Fruit fly (Drosophila melanogaster) whole organism, embryonic: ENCODE results near the gene Dhc64C.

Experiments
- CG10462 ChIP-seq: fragments of 200-800 bp; sonication (Bioruptor generic); optimal IDR thresholded peaks from 2 replicates; lab custom pipeline; 2016; ENCODE audit warnings: missing biosample characterization, missing genetic modification characterization
- CG11504 ChIP-seq: fragments of 200-800 bp; sonication (Bioruptor generic); optimal IDR thresholded peaks from 3 replicates; lab custom pipeline; 2019; ENCODE audit warnings: missing biosample characterization, mild to moderate bottlenecking, missing genetic modification characterization, moderate library complexity
- CG14014 ChIP-seq: fragments of 200-800 bp; sonication (Bioruptor generic); IDR thresholded peaks from 2 replicates; pipeline ENCODE4 v1.3.6; 2022; ENCODE audit warnings: missing biosample characterization, missing genetic modification characterization
- CG17328 ChIP-seq: fragments of 200-800 bp; sonication (Bioruptor generic); IDR thresholded peaks from 2 replicates; pipeline ENCODE4 v1.3.6; 2022; ENCODE audit warnings: missing biosample characterization, missing genetic modification characterization
- CG18599 ChIP-seq: fragments of 200-800 bp; sonication (Bioruptor generic); optimal IDR thresholded peaks from 3 replicates; lab custom pipeline; 2017; ENCODE audit warnings: missing biosample characterization, missing genetic modification characterization, mild to moderate bottlenecking, moderate library complexity, missing genetic modification reagents
- CG2120 ChIP-seq: fragments of 200-800 bp; sonication (Bioruptor generic); optimal IDR thresholded peaks from 3 replicates; lab custom pipeline; 2016; ENCODE audit warnings: missing biosample characterization, missing genetic modification characterization
- CG2678 ChIP-seq: fragments of 200-800 bp; sonication (Bioruptor generic); optimal IDR thresholded peaks from 3 replicates; lab custom pipeline; 2019; ENCODE audit warnings: missing biosample characterization, mild to moderate bottlenecking, missing genetic modification characterization, moderate library complexity
- CG32532 ChIP-seq: fragments of 200-800 bp; sonication (Bioruptor generic); IDR thresholded peaks from 2 replicates; pipeline ENCODE4 v1.3.6; 2022; ENCODE audit warnings: missing biosample characterization, missing genetic modification characterization
- CG33213 ChIP-seq: fragments of 200-800 bp; sonication (Bioruptor generic); optimal IDR thresholded peaks from 3 replicates; lab custom pipeline; 2016; ENCODE audit warnings: missing biosample characterization, missing genetic modification characterization
- CG3838 ChIP-seq: fragments of 200-800 bp; sonication (Bioruptor generic); optimal IDR thresholded peaks from 3 replicates; lab custom pipeline; 2016; ENCODE audit warnings: missing biosample characterization, missing genetic modification characterization
- CG42726 ChIP-seq: fragments of 200-800 bp; sonication (Bioruptor generic); IDR thresholded peaks from 2 replicates; pipeline ENCODE4 v1.3.6; 2022; ENCODE audit warnings: missing biosample characterization, missing genetic modification characterization; ENCODE audit not compliant: partially characterized antibody
- CG8765 ChIP-seq: fragments of 200-800 bp; sonication (Bioruptor generic); IDR thresholded peaks from 2 replicates; pipeline ENCODE4 v1.3.6; 2022; ENCODE audit warnings: missing biosample characterization, missing genetic modification characterization
- CG9932 ChIP-seq: fragments of 200-800 bp; sonication (Bioruptor generic); IDR thresholded peaks from 2 replicates; pipeline ENCODE4 v1.3.6; 2022; ENCODE audit warnings: missing biosample characterization, missing genetic modification characterization
- CoRest ChIP-seq: fragments of 200-800 bp; sonication (Bioruptor generic); optimal IDR thresholded peaks from 3 replicates; lab custom pipeline; 2018; ENCODE audit warnings: missing biosample characterization, mild to moderate bottlenecking, missing genetic modification characterization, moderate library complexity
- Dbx ChIP-seq: fragments of 200-800 bp; sonication (Bioruptor generic); IDR thresholded peaks from 3 replicates; pipeline ENCODE4 v1.3.6; 2022; ENCODE audit warnings: missing biosample characterization, missing genetic modification characterization
- Fer2 ChIP-seq: fragments of 200-800 bp; sonication (Bioruptor generic); optimal IDR thresholded peaks from 2 replicates; lab custom pipeline; 2018; ENCODE audit warnings: missing biosample characterization, mild to moderate bottlenecking, missing genetic modification characterization, moderate library complexity
- Gug ChIP-seq: fragments of 200-800 bp; sonication (Bioruptor generic); IDR thresholded peaks from 4 replicates; pipeline ENCODE4 v1.3.6; 2022; ENCODE audit warnings: missing biosample characterization, missing genetic modification characterization
- H2.0 ChIP-seq: fragments of 200-800 bp; sonication (Bioruptor generic); IDR thresholded peaks from 2 replicates; pipeline ENCODE4 v1.3.6; 2022; ENCODE audit warnings: missing biosample characterization, missing genetic modification characterization
- Hey ChIP-seq: fragments of 200-800 bp; sonication (Bioruptor generic); optimal IDR thresholded peaks from 3 replicates; lab custom pipeline; 2018; ENCODE audit warnings: missing biosample characterization, mild to moderate bottlenecking, missing genetic modification characterization
- HmgD ChIP-seq: fragments of 200-800 bp; sonication (Bioruptor generic); optimal IDR thresholded peaks from 3 replicates; lab custom pipeline; 2016; ENCODE audit warnings: missing biosample characterization, missing genetic modification characterization
- Hmr ChIP-seq: fragments of 200-800 bp; sonication (Bioruptor generic); optimal IDR thresholded peaks from 3 replicates; lab custom pipeline; 2017; ENCODE audit warnings: mild to moderate bottlenecking, missing biosample characterization, missing genetic modification reagents, missing genetic modification characterization
- Hr51 ChIP-seq, 2 experiments: fragments of 200-800 bp; sonication (Bioruptor generic); optimal IDR thresholded peaks; 2 replicates in 1 of 2; 3 replicates in 1 of 2; lab custom pipeline; 2016 to 2018; ENCODE audit warnings: missing biosample characterization in 2 of 2, missing genetic modification characterization in 2 of 2, mild to moderate bottlenecking in 1 of 2, moderate library complexity in 1 of 2
- Med ChIP-seq: fragments of 200-800 bp; sonication (Bioruptor generic); peaks from one replicate; lab custom pipeline; 2016; ENCODE audit warnings: missing biosample characterization, missing genetic modification characterization, mild to moderate bottlenecking, inconsistent platforms, moderate library complexity
- NFAT ChIP-seq: fragments of 200-800 bp; sonication (Bioruptor generic); IDR thresholded peaks from 2 replicates; pipeline ENCODE4 v1.3.6; 2022; ENCODE audit warnings: missing biosample characterization, missing genetic modification characterization
- Nf-YB ChIP-seq: fragments of 200-800 bp; sonication (Bioruptor generic); optimal IDR thresholded peaks from 3 replicates; lab custom pipeline; 2019; ENCODE audit warnings: missing biosample characterization, mild to moderate bottlenecking, missing genetic modification characterization, moderate library complexity
- Nf-YC ChIP-seq: fragments of 200-800 bp; optimal IDR thresholded peaks from 3 replicates; lab custom pipeline; 2019; ENCODE audit warnings: missing biosample characterization, mild to moderate bottlenecking, missing genetic modification characterization, moderate library complexity
- Side ChIP-seq: fragments of 200-800 bp; sonication (Bioruptor generic); optimal IDR thresholded peaks from 2 replicates; lab custom pipeline; 2016; ENCODE audit warnings: missing biosample characterization, missing genetic modification characterization
- Sry-β ChIP-seq: fragments of 200-800 bp; sonication (Bioruptor generic); optimal IDR thresholded peaks from 2 replicates; lab custom pipeline; 2018; ENCODE audit warnings: missing biosample characterization, mild to moderate bottlenecking, missing genetic modification characterization, moderate library complexity
- Xrp1 ChIP-seq: fragments of 200-800 bp; sonication (Bioruptor generic); IDR thresholded peaks from 2 replicates; pipeline ENCODE4 v1.3.6; 2022; ENCODE audit warnings: missing biosample characterization, missing genetic modification characterization
- abd-A ChIP-seq: fragments of 200-800 bp; sonication (Bioruptor generic); optimal IDR thresholded peaks from 3 replicates; lab custom pipeline; 2019; ENCODE audit warnings: missing biosample characterization, mild to moderate bottlenecking, missing genetic modification characterization, moderate library complexity
- aop ChIP-seq: fragments of 200-800 bp; sonication (Bioruptor generic); IDR thresholded peaks from 2 replicates; pipeline ENCODE4 v1.3.6; 2022; ENCODE audit warnings: missing biosample characterization, missing genetic modification characterization
- ap ChIP-seq: fragments of 200-800 bp; sonication (Bioruptor generic); IDR thresholded peaks from 2 replicates; pipeline ENCODE4 v1.3.6; 2022; ENCODE audit warnings: missing biosample characterization, missing genetic modification characterization
- ems ChIP-seq: fragments of 200-800 bp; sonication (Bioruptor generic); optimal IDR thresholded peaks from 3 replicates; lab custom pipeline; 2016; ENCODE audit warnings: missing biosample characterization, missing genetic modification characterization
- eve ChIP-seq, 2 experiments: fragments of >200 bp; optimal IDR thresholded peaks; 2 replicates each; lab custom pipeline; 2017; ENCODE audit warnings: missing biosample characterization in 2 of 2, missing genetic modification characterization in 2 of 2
- gem ChIP-seq: fragments of 200-800 bp; sonication (Bioruptor generic); optimal IDR thresholded peaks from 2 replicates; lab custom pipeline; 2019; ENCODE audit warnings: missing biosample characterization, mild to moderate bottlenecking, missing genetic modification characterization, moderate library complexity
- ind ChIP-seq: fragments of 200-800 bp; sonication (Bioruptor generic); optimal IDR thresholded peaks from 3 replicates; lab custom pipeline; 2016; ENCODE audit warnings: missing biosample characterization, missing genetic modification characterization
- klu ChIP-seq: fragments of 200-800 bp; sonication (Bioruptor generic); IDR thresholded peaks from 2 replicates; pipeline ENCODE4 v1.3.6; 2022; ENCODE audit warnings: missing biosample characterization, missing genetic modification characterization
- lab ChIP-seq: fragments of 200-800 bp; sonication (Bioruptor generic); optimal IDR thresholded peaks from 3 replicates; lab custom pipeline; 2017; ENCODE audit warnings: missing biosample characterization, missing genetic modification characterization, mild to moderate bottlenecking, moderate library complexity, missing genetic modification reagents
- lov ChIP-seq, 2 experiments: fragments of 200-800 bp in 1 of 2; fragments of >200 bp in 1 of 2; sonication (Bioruptor generic) in 1 of 2; IDR thresholded peaks in 1 of 2; optimal IDR thresholded peaks in 1 of 2; 2 replicates in 1 of 2; 3 replicates in 1 of 2; pipeline versions ENCODE4 v1.3.6 to Lab custom; 2017 to 2022; ENCODE audit warnings: missing biosample characterization in 1 of 2, missing genetic modification characterization in 1 of 2
- nerfin-1 ChIP-seq: fragments of 200-800 bp; sonication (Bioruptor generic); optimal IDR thresholded peaks from 3 replicates; lab custom pipeline; 2019; ENCODE audit warnings: missing biosample characterization, mild to moderate bottlenecking, missing genetic modification characterization, moderate library complexity
- oc ChIP-seq: fragments of 200-800 bp; sonication (Bioruptor generic); optimal IDR thresholded peaks from 2 replicates; lab custom pipeline; 2018; ENCODE audit warnings: missing biosample characterization, mild to moderate bottlenecking, missing genetic modification characterization, moderate library complexity
- row ChIP-seq: fragments of 200-800 bp; sonication (Bioruptor generic); IDR thresholded peaks from 3 replicates; pipeline ENCODE4 v1.3.6; 2022; ENCODE audit warnings: missing biosample characterization, missing genetic modification characterization
- sens ChIP-seq: fragments of 200-800 bp; sonication (Bioruptor generic); peaks from one replicate; lab custom pipeline; 2016; ENCODE audit warnings: missing biosample characterization, missing genetic modification characterization
- sens-2 ChIP-seq: fragments of 200-800 bp; sonication (Bioruptor generic); IDR thresholded peaks from 2 replicates; pipeline ENCODE4 v1.3.6; 2022; ENCODE audit warnings: missing biosample characterization, missing genetic modification characterization
- slbo ChIP-seq: fragments of 200-800 bp; sonication (Bioruptor generic); IDR thresholded peaks from 2 replicates; pipeline ENCODE4 v1.3.6; 2022; ENCODE audit warnings: missing biosample characterization, missing genetic modification characterization
- sqz ChIP-seq: fragments of 200-800 bp; sonication (Bioruptor generic); optimal IDR thresholded peaks from 3 replicates; lab custom pipeline; 2018; ENCODE audit warnings: missing biosample characterization, mild to moderate bottlenecking, missing genetic modification characterization
- ttk ChIP-seq: fragments of 200-800 bp; sonication (Bioruptor generic); IDR thresholded peaks from 2 replicates; pipeline ENCODE4 v2.1.2; 2022; ENCODE audit warnings: missing biosample characterization, missing genetic modification characterization

Gene Dhc64C

dm6 chr3L:4844792-4845191, 19.3 kb upstream of the Dhc64C start (continued):
- TF ChIP-seq Hr51 (GFP tag; optimal IDR thresholded peaks at IDR 0.05; lab: Kevin White, UChicago) (peak in 1 of 2 experiments; percentile 11), Dbx (GFP tag; lab: Robert Waterston, UW) (0 out of 3 replicates have a peak, but pooled peaks have one; percentile 14), CG11504 (peak; percentile 14), CG9932 (peak; percentile 9; the same call in 1 of the 2 replicates), Hmr (GFP tag; lab: Kevin White, UChicago) (peak; percentile 23), sens (peak; percentile 30), lab (GFP tag; lab: Kevin White, UChicago) (peak; percentile 28), ems (no peak), abd-A (tag; lab: Kevin White, UChicago) (peak; percentile 25), aop (GFP tag; lab: Robert Waterston, UW) (no peak), eve (GFP tag; optimal IDR thresholded peaks at IDR 0.05; lab: Kevin White, UChicago) (peak in 1 of 2 experiments; percentile 11), CG42726 (GFP tag; lab: Robert Waterston, UW) (no peak), Gug (GFP tag; lab: Robert Waterston, UW) (0 out of 4 replicates have a peak, but pooled peaks have one; percentile 11), Med (GFP tag; lab: Kevin White, UChicago) (peak; percentile 64), CG18599 (peak; percentile 58), slbo (GFP tag; lab: Robert Waterston, UW) (peak; percentile 16; the same call in 1 of the 2 replicates), row (peak; percentile 41; the same call in 2 of the 3 replicates), CG32532 (GFP tag; lab: Robert Waterston, UW) (0 out of 2 replicates have a peak, but pooled peaks have one; percentile 5), CG14014 (GFP tag; lab: Robert Waterston, UW) (0 out of 2 replicates have a peak, but pooled peaks have one; percentile 19), gem (tag; lab: Kevin White, UChicago) (peak; percentile 20), H2.0 (GFP tag; lab: Robert Waterston, UW) (no peak), Fer2 (no peak), CG2678 (tag; lab: Kevin White, UChicago) (peak; percentile 23), CG33213 (GFP tag; lab: Kevin White, UChicago) (no peak)

dm6 chr3L:4843428-4843827, 17.9 kb upstream of the Dhc64C start:
- TF ChIP-seq Hey, result peak; percentile 52
- TF ChIP-seq oc (tag; lab: Kevin White, UChicago), result no peak
- TF ChIP-seq nerfin-1 (tag; lab: Kevin White, UChicago), result no peak
- no peak for TF ChIP-seq CG17328 (GFP tag; lab: Robert Waterston, UW)
- TF ChIP-seq NFAT (GFP tag; lab: Robert Waterston, UW), result 0 out of 2 replicates have a peak, but pooled peaks have one; percentile 19
- TF ChIP-seq ind, result no peak
- no peak for TF ChIP-seq Xrp1 (GFP tag; lab: Robert Waterston, UW)
- TF ChIP-seq klu (GFP tag; lab: Robert Waterston, UW), result no peak
- peak; percentile 84 for TF ChIP-seq Nf-YB (GFP tag; lab: Kevin White, UChicago)
- TF ChIP-seq ttk (GFP tag; lab: Robert Waterston, UW), result no peak
- 0 out of 2 replicates have a peak, but pooled peaks have one; percentile 28 for TF ChIP-seq CG8765 (GFP tag; lab: Robert Waterston, UW)
- TF ChIP-seq sens-2 (GFP tag; lab: Robert Waterston, UW), result no peak
- no peak for TF ChIP-seq lov (optimal IDR thresholded peaks at IDR 0.05; lab: Kevin White, UChicago)
- TF ChIP-seq lov (GFP tag; IDR thresholded peaks at IDR 0.05; lab: Robert Waterston, UW), result no peak
- TF ChIP-seq CG3838 (GFP tag; lab: Kevin White, UChicago), result no peak
- TF ChIP-seq ap (GFP tag; lab: Robert Waterston, UW), result no peak
- TF ChIP-seq Nf-YC (tag; lab: Kevin White, UChicago), result peak; percentile 84
- TF ChIP-seq Sry-β (GFP tag; lab: Kevin White, UChicago), result no peak
- TF ChIP-seq sqz, result no peak
- no peak for TF ChIP-seq Side (GFP tag; lab: Kevin White, UChicago)
- TF ChIP-seq HmgD (GFP tag; lab: Kevin White, UChicago), result no peak
- no peak for TF ChIP-seq CG10462 (GFP tag; lab: Kevin White, UChicago)
- TF ChIP-seq CoRest (tag; lab: Kevin White, UChicago), result no peak
- TF ChIP-seq CG2120, result no peak
